Worm (Caenorhabditis elegans) whole organism, L1 larva: ENCODE data around the gene C14A11.9.

Source experiments
- alr-1 ChIP-seq: fragments of 200-800 bp; sonication (Bioruptor generic); optimal IDR thresholded peaks from 2 replicates; lab custom pipeline; 2018; ENCODE audit warnings: borderline replicate concordance, mild to moderate bottlenecking, missing genetic modification characterization, missing compliant biosample characterization
- dpl-1 ChIP-seq, 3 experiments: fragments of 150-350 bp in 2 of 3; sonication (generic microtip) in 1 of 3; optimal IDR thresholded peaks; 2 replicates each; lab custom pipeline; 2014 to 2017; ENCODE audit warnings: missing biosample characterization in 3 of 3, missing genetic modification characterization in 3 of 3, missing genetic modification reagents in 3 of 3
- fkh-10 ChIP-seq: sonication (generic microtip); optimal IDR thresholded peaks from 2 replicates; lab custom pipeline; 2017; ENCODE audit warnings: missing biosample characterization, missing genetic modification reagents, missing genetic modification characterization
- fkh-4 ChIP-seq: sonication (generic microtip); optimal IDR thresholded peaks from 2 replicates; lab custom pipeline; 2016; ENCODE audit warnings: missing compliant biosample characterization, missing genetic modification characterization, borderline replicate concordance
- jun-1 ChIP-seq: fragments of 150-350 bp; optimal IDR thresholded peaks from 2 replicates; lab custom pipeline; 2014; ENCODE audit warnings: missing biosample characterization, missing genetic modification reagents, missing genetic modification characterization
- nhr-71 ChIP-seq: sonication (generic microtip); optimal IDR thresholded peaks from 2 replicates; lab custom pipeline; 2016; ENCODE audit warnings: mild to moderate bottlenecking, missing genetic modification characterization, moderate library complexity, missing compliant biosample characterization
- pqm-1 ChIP-seq: sonication (generic microtip); optimal IDR thresholded peaks from 3 replicates; lab custom pipeline; 2017; ENCODE audit warnings: missing biosample characterization, missing genetic modification characterization
- skn-1 ChIP-seq: fragments of 150-350 bp; optimal IDR thresholded peaks from 2 replicates; lab custom pipeline; 2014; ENCODE audit warnings: missing biosample characterization, missing genetic modification characterization
- swsn-7 ChIP-seq: sonication (generic microtip); optimal IDR thresholded peaks from 2 replicates; lab custom pipeline; 2016; ENCODE audit warnings: missing genetic modification characterization, missing compliant biosample characterization
- tbx-2 ChIP-seq: sonication (generic microtip); optimal IDR thresholded peaks from 2 replicates; lab custom pipeline; 2016; ENCODE audit warnings: missing genetic modification characterization, missing compliant biosample characterization
- tlp-1 ChIP-seq: fragments of 150-350 bp; optimal IDR thresholded peaks from 2 replicates; lab custom pipeline; 2014; ENCODE audit warnings: missing biosample characterization, missing genetic modification characterization
- xbp-1 ChIP-seq: sonication (generic microtip); optimal IDR thresholded peaks from 2 replicates; lab custom pipeline; 2016; ENCODE audit warnings: missing genetic modification characterization, missing compliant biosample characterization

DNA sequence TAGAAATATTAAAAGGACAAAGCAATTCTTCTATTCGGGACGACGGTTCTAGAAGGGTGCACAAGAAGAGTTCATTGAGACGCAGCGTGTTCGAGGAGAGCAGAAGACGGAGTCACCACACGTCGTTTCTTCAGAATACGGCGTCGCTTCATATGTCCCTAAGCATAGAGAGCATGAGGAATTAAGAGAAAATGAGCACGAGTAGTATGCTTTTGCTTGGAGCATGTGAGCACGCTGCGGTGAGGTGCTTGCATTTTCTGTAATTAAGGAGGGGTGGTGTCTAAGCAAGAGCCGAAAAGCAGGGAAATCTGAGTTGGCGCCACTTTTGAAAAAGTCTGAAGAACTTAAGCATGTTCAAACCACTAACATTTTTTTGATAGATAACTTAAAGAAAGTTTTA is 2.0 kb downstream of the C14A11.9 start, which contains the start of gene C14A11.5:
- no peak for TF ChIP-seq skn-1
- TF ChIP-seq fkh-4 (tag; lab: Kevin White, UChicago): no peak
- peak; percentile 4 for TF ChIP-seq xbp-1 (tag; lab: Kevin White, UChicago)
- peak; percentile 32 for TF ChIP-seq fkh-10 (GFP tag; lab: Kevin White, UChicago)
- peak; percentile 65 for TF ChIP-seq nhr-71 (tag; lab: Kevin White, UChicago)
- no peak for TF ChIP-seq alr-1 (tag; lab: Kevin White, UChicago)
- no peak for TF ChIP-seq pqm-1 (tag; lab: Kevin White, UChicago)
- TF ChIP-seq jun-1: no peak
- TF ChIP-seq swsn-7 (tag; lab: Kevin White, UChicago): peak; percentile 29
- TF ChIP-seq dpl-1 (GFP tag; optimal IDR thresholded peaks at IDR 0.05; lab: Kevin White, UChicago): no peak
- no peak for TF ChIP-seq tbx-2 (tag; lab: Kevin White, UChicago)
- no peak for TF ChIP-seq tlp-1 (tag; lab: Kevin White, UChicago)
